Worm (Caenorhabditis elegans): ENCODE measurements around the gene K08F9.4.

ce11 chrV:15189567-15189966 is 45.7 kb downstream of the K08F9.4 start, which contains the start of gene cyn-3:
- peak; percentile 89 for TF ChIP-seq dpl-1 (GFP tag; optimal IDR thresholded peaks at IDR 0.05)
- TF ChIP-seq nfya-1 (tag; optimal IDR thresholded peaks at IDR 0.05; ENCODE audit: borderline replicate concordance, insufficient read depth) = no peak
- no peak for TF ChIP-seq bed-1 (GFP tag; IDR thresholded peaks at IDR 0.05)
- no peak for TF ChIP-seq die-1 (tag; optimal IDR thresholded peaks at IDR 0.05)
- no peak for TF ChIP-seq unc-62 (GFP tag; optimal IDR thresholded peaks at IDR 0.05)

Data from whole organism, young adult.